Fruit fly (Drosophila melanogaster): ENCODE data around the gene CG7627.
A peak's percentile ranks its signal among the peaks of the same experiment; 100 is the strongest.

- TF ChIP-seq EcR (GFP tag; optimal IDR thresholded peaks at IDR 0.05): no peak
- TF ChIP-seq rn (GFP tag; IDR thresholded peaks at IDR 0.05): no peak
- TF ChIP-seq CG34367 (tag; optimal IDR thresholded peaks at IDR 0.05): no peak
- TF ChIP-seq D1 (tag; optimal IDR thresholded peaks at IDR 0.05): no peak
- peak; percentile 51; the same call in 2 of the 3 replicates for TF ChIP-seq CG4496 (GFP tag; IDR thresholded peaks at IDR 0.05)
- 0 out of 2 replicates have a peak, but pooled peaks have one; percentile 28 for TF ChIP-seq CG12605 (GFP tag; IDR thresholded peaks at IDR 0.05)
Observed at dm6 chr2L:8325150-8325549, 37.1 kb downstream of the CG7627 start, which contains the start of gene CG7781.
